Worm (Caenorhabditis elegans) whole organism, midembryonic: ENCODE measurements around the gene C50E3.12.

Source experiments
- T22C8.4 ChIP-seq: fragments of 200-800 bp; sonication (Bioruptor generic); IDR thresholded peaks from 2 replicates; pipeline ENCODE4 v1.3.6; 2022; ENCODE audit warnings: missing genetic modification characterization, missing compliant biosample characterization
- flt-1 ChIP-seq: fragments of 200-800 bp; sonication (Bioruptor generic); IDR thresholded peaks from 2 replicates; pipeline ENCODE4 v1.3.6; 2022; ENCODE audit warnings: missing genetic modification characterization, missing compliant biosample characterization
- klf-2 ChIP-seq: fragments of 200-800 bp; sonication (Bioruptor generic); conservative IDR thresholded peaks from 2 replicates; pipeline ENCODE4 v1.3.6; 2022; ENCODE audit warnings: missing genetic modification reagents, missing genetic modification characterization, missing compliant biosample characterization
- med-1 ChIP-seq: sonication (generic microtip); optimal IDR thresholded peaks from 2 replicates; lab custom pipeline; 2017; ENCODE audit warnings: missing genetic modification characterization, mild to moderate bottlenecking, missing compliant biosample characterization, antibody characterized with exemption, missing genetic modification reagents; ENCODE audit not compliant: insufficient read depth
- ref-1 ChIP-seq: fragments of 200-800 bp; sonication (Bioruptor generic); conservative IDR thresholded peaks from 2 replicates; pipeline ENCODE4 v1.3.6; 2022; ENCODE audit warnings: missing genetic modification reagents, missing genetic modification characterization, missing compliant biosample characterization
- tab-1 ChIP-seq: fragments of 200-800 bp; sonication (Bioruptor generic); IDR thresholded peaks from 2 replicates; pipeline ENCODE4 v1.3.6; 2022; ENCODE audit warnings: missing genetic modification characterization, missing compliant biosample characterization
- ztf-23 ChIP-seq: fragments of 200-800 bp; sonication (Bioruptor generic); IDR thresholded peaks from 2 replicates; pipeline ENCODE4 v1.3.6; 2022; ENCODE audit warnings: missing genetic modification reagents, missing genetic modification characterization, missing compliant biosample characterization
- ztf-29 ChIP-seq: fragments of 200-800 bp; sonication (Bioruptor generic); IDR thresholded peaks from 2 replicates; pipeline ENCODE4 v1.3.6; 2022; ENCODE audit warnings: missing genetic modification reagents, missing genetic modification characterization, missing compliant biosample characterization

DNA sequence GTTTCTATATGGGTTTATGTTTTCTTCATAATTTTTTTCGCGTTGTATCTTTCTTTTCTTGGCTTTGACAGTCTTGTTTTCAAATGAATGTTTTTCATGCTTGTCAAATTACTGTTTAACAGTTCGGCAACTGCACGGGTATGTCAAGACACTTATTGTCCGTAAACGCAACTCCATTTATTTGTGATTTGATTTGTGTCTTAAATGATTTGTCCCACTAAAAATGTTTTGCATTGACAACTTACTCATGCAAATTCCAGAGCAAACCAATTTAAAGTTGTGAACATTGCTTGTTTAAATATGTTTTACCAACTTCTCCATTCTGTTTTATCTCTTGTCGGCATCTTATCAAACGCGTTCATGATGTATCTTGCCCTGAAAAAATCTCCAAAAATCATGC is 9.9 kb upstream of the C50E3.12 start, which contains the start of gene srd-25:
- TF ChIP-seq klf-2 (GFP tag; lab: Robert Waterston, UW) (no peak), T22C8.4 (GFP tag; lab: Robert Waterston, UW) (no peak), ref-1 (no peak), ztf-29 (no peak), flt-1 (no peak), med-1 (GFP tag; lab: Kevin White, UChicago) (no peak), ztf-23 (GFP tag; lab: Robert Waterston, UW) (no peak), tab-1 (GFP tag; lab: Robert Waterston, UW) (no peak)
